Fruit fly (Drosophila melanogaster): Measurements from ENCODE around the gene rgn.

DNA sequence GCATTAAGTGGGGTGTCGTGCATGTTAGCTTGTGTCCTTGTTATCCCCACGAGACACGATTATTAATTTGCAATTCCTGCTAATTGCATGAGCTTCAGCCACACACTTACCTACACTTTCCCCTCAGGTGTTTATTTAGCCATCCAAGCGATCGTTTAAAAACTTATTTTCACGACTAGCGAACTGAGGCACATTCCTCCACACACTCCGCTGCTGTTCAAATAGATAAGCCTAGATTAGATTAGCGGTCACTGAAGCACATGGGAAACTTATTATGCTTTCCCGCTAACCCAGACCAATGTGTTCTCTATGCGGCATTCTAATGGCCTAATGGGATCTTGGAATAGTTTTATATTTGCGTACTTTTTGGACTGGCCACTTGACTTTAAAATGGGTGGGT is 4.6 kb downstream of the rgn start:
- TF ChIP-seq CG7045 (GFP tag; optimal IDR thresholded peaks at IDR 0.05), result no peak
- no peak for TF ChIP-seq toe (GFP tag; optimal IDR thresholded peaks at IDR 0.05)
- TF ChIP-seq CG1620 (GFP tag; optimal IDR thresholded peaks at IDR 0.05), result no peak
- no peak for TF ChIP-seq CG7101 (tag; optimal IDR thresholded peaks at IDR 0.05)
- TF ChIP-seq cic (GFP tag; optimal IDR thresholded peaks at IDR 0.05), result peak; percentile 57
- no peak for TF ChIP-seq Hr96 (GFP tag; optimal IDR thresholded peaks at IDR 0.05)
- TF ChIP-seq bab1 (GFP tag; optimal IDR thresholded peaks at IDR 0.05), result no peak
